Fruit fly (Drosophila melanogaster): ENCODE results near the gene CG14324.

- no peak for TF ChIP-seq Myc (optimal IDR thresholded peaks at IDR 0.05)
- TF ChIP-seq ttk (optimal IDR thresholded peaks at IDR 0.05): no peak
- TF ChIP-seq h (optimal IDR thresholded peaks at IDR 0.05): no peak
Measured at dm6 chr3R:17615076-17615475, 3.5 kb downstream of the CG14324 start.
